Worm (Caenorhabditis elegans) whole organism, late embryonic: Measurements from ENCODE around the gene tpi-1.

ENCODE experiments used
- ama-1 ChIP-seq: fragments of 150-350 bp; optimal IDR thresholded peaks from 2 replicates; lab custom pipeline; 2014
- ceh-45 ChIP-seq: fragments of 200-800 bp; sonication (Bioruptor generic); IDR thresholded peaks from 2 replicates; pipeline ENCODE4 v1.3.6; 2022; ENCODE audit warnings: missing genetic modification reagents, missing genetic modification characterization, missing compliant biosample characterization
- fkh-10 ChIP-seq: fragments of 150-350 bp; optimal IDR thresholded peaks from 2 replicates; lab custom pipeline; 2014; ENCODE audit warnings: missing biosample characterization, missing genetic modification reagents, missing genetic modification characterization
- sox-4 ChIP-seq: sonication (generic microtip); optimal IDR thresholded peaks from 2 replicates; lab custom pipeline; 2017; ENCODE audit warnings: mild to moderate bottlenecking, missing genetic modification characterization, inconsistent platforms, missing compliant biosample characterization

DNA sequence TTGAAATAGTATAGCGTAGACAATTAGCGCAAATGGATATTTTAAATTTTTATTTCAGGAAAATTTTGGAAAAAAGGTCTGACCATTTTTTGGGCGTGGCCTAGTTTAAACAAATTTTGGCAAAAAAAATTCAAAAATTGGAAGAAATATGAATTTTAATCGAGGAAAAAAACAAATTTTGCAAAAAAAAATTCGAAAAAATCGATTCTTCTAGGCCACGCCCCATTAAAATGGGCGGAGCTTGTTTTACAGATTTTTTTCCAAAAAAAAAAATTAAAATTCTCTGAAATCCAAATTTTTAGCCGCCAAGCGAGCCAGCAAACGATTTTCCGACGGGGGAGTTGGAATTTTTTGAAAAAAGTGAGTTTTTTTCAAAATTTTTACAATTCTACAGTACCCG lies 10.3 kb upstream of the tpi-1 start, which contains the start of gene nadk-2:
- TF ChIP-seq ceh-45 (GFP tag; lab: Robert Waterston, UW) (no peak), sox-4 (no peak), ama-1 (lab: Kevin White, UChicago) (no peak), fkh-10 (GFP tag; lab: Kevin White, UChicago) (no peak)
